Worm (Caenorhabditis elegans) whole organism, young adult: ENCODE measurements around the gene C05C9.3.
A peak's percentile ranks its signal among the peaks of the same experiment; 100 is the strongest.

Source experiments
- C17E4.6 ChIP-seq: fragments of 200-800 bp; sonication (Bioruptor generic); IDR thresholded peaks from 2 replicates; pipeline ENCODE4 v1.3.6; 2022; ENCODE audit warnings: missing genetic modification reagents, missing genetic modification characterization, missing compliant biosample characterization
- F33H1.4 ChIP-seq: fragments of 200-800 bp; sonication (Bioruptor generic); IDR thresholded peaks from 2 replicates; pipeline ENCODE4 v1.3.6; 2022; ENCODE audit warnings: missing genetic modification reagents, missing genetic modification characterization, missing compliant biosample characterization
- F49E8.2 ChIP-seq: sonication (generic microtip); optimal IDR thresholded peaks from 3 replicates; lab custom pipeline; 2017; ENCODE audit warnings: missing genetic modification characterization, mild to moderate bottlenecking, missing compliant biosample characterization, antibody characterized with exemption, moderate library complexity; ENCODE audit not compliant: insufficient read depth
- F52B5.7 ChIP-seq: sonication (generic microtip); optimal IDR thresholded peaks from 2 replicates; lab custom pipeline; 2016; ENCODE audit warnings: mild to moderate bottlenecking, missing genetic modification characterization, missing compliant biosample characterization
- K11D2.4 ChIP-seq: fragments of 200-800 bp; sonication (Bioruptor generic); IDR thresholded peaks from 2 replicates; pipeline ENCODE4 v1.3.6; 2022; ENCODE audit warnings: missing genetic modification reagents, missing genetic modification characterization, missing compliant biosample characterization
- T26A5.8 ChIP-seq: sonication (generic microtip); optimal IDR thresholded peaks from 2 replicates; lab custom pipeline; 2016; ENCODE audit warnings: missing genetic modification characterization, missing compliant biosample characterization
- Y53F4B.3 ChIP-seq: fragments of 200-800 bp; sonication (Bioruptor generic); IDR thresholded peaks from 2 replicates; pipeline ENCODE4 v1.3.6; 2022; ENCODE audit warnings: missing genetic modification reagents, missing genetic modification characterization, missing compliant biosample characterization
- Y56A3A.18 ChIP-seq: fragments of 200-800 bp; sonication (Bioruptor generic); IDR thresholded peaks from 2 replicates; pipeline ENCODE4 v1.3.6; 2022; ENCODE audit warnings: missing genetic modification reagents, missing genetic modification characterization, missing compliant biosample characterization
- Y79H2A.3 ChIP-seq: fragments of 200-800 bp; sonication (Bioruptor generic); conservative IDR thresholded peaks from 2 replicates; pipeline ENCODE4 v1.3.6; 2022; ENCODE audit warnings: missing genetic modification reagents, missing genetic modification characterization, missing compliant biosample characterization
- akir-1 ChIP-seq: fragments of 200-800 bp; sonication (Bioruptor generic); optimal IDR thresholded peaks from 2 replicates; lab custom pipeline; 2018; ENCODE audit warnings: mild to moderate bottlenecking, missing genetic modification characterization, moderate library complexity, missing compliant biosample characterization
- atf-7 ChIP-seq: sonication (generic microtip); optimal IDR thresholded peaks from 2 replicates; lab custom pipeline; 2017; ENCODE audit warnings: mild to moderate bottlenecking, missing genetic modification characterization, missing compliant biosample characterization
- athp-1 ChIP-seq: sonication (generic microtip); optimal IDR thresholded peaks from 2 replicates; lab custom pipeline; 2017; ENCODE audit warnings: mild to moderate bottlenecking, missing genetic modification characterization, missing compliant biosample characterization
- attf-3 ChIP-seq: fragments of 200-800 bp; sonication (Bioruptor generic); conservative IDR thresholded peaks from 2 replicates; pipeline ENCODE4 v1.3.6; 2022; ENCODE audit warnings: missing genetic modification reagents, missing genetic modification characterization, missing compliant biosample characterization
- attf-5 ChIP-seq: fragments of 200-800 bp; sonication (Bioruptor generic); optimal IDR thresholded peaks from 2 replicates; lab custom pipeline; 2018; ENCODE audit warnings: mild to moderate bottlenecking, missing genetic modification characterization, missing compliant biosample characterization
- bed-1 ChIP-seq: fragments of 200-800 bp; sonication (Bioruptor generic); IDR thresholded peaks from 2 replicates; pipeline ENCODE4 v1.3.6; 2022; ENCODE audit warnings: missing genetic modification reagents, missing genetic modification characterization, missing compliant biosample characterization
- bed-2 ChIP-seq: fragments of 200-800 bp; sonication (Bioruptor generic); IDR thresholded peaks from 2 replicates; pipeline ENCODE4 v1.3.6; 2022; ENCODE audit warnings: missing genetic modification reagents, missing genetic modification characterization, missing compliant biosample characterization
- ceh-27 ChIP-seq: fragments of 200-800 bp; sonication (Bioruptor generic); optimal IDR thresholded peaks from 2 replicates; lab custom pipeline; 2018; ENCODE audit warnings: mild to moderate bottlenecking, missing genetic modification characterization, moderate library complexity, missing compliant biosample characterization
- chd-7 ChIP-seq: sonication (generic microtip); optimal IDR thresholded peaks from 2 replicates; lab custom pipeline; 2016; ENCODE audit warnings: mild to moderate bottlenecking, missing genetic modification characterization, moderate library complexity, missing compliant biosample characterization
- egl-18 ChIP-seq: fragments of 200-800 bp; sonication (Bioruptor generic); IDR thresholded peaks from 2 replicates; pipeline ENCODE4 v1.3.6; 2022; ENCODE audit warnings: missing genetic modification reagents, missing genetic modification characterization, missing compliant biosample characterization
- egrh-3 ChIP-seq: fragments of 200-800 bp; sonication (Bioruptor generic); IDR thresholded peaks from 2 replicates; pipeline ENCODE4 v1.3.6; 2022; ENCODE audit warnings: missing genetic modification reagents, missing genetic modification characterization, missing compliant biosample characterization
- ekl-4 ChIP-seq: fragments of 200-800 bp; sonication (Bioruptor generic); IDR thresholded peaks from 2 replicates; pipeline ENCODE4 v1.3.6; 2022; ENCODE audit warnings: missing genetic modification reagents, missing genetic modification characterization, missing compliant biosample characterization
- ets-4 ChIP-seq: fragments of 200-800 bp; sonication (Bioruptor generic); optimal IDR thresholded peaks from 2 replicates; lab custom pipeline; 2018; ENCODE audit warnings: mild to moderate bottlenecking, missing genetic modification characterization, missing compliant biosample characterization
- hmg-1.2 ChIP-seq: fragments of 200-800 bp; sonication (Bioruptor generic); IDR thresholded peaks from 2 replicates; pipeline ENCODE4 v1.3.6; 2022; ENCODE audit warnings: missing genetic modification reagents, missing genetic modification characterization, missing compliant biosample characterization
- lin-26 ChIP-seq: fragments of 200-800 bp; sonication (Bioruptor generic); IDR thresholded peaks from 2 replicates; pipeline ENCODE4 v1.3.6; 2022; ENCODE audit warnings: missing genetic modification reagents, missing genetic modification characterization, missing compliant biosample characterization
- lin-35 ChIP-seq, 3 experiments: fragments of 150-350 bp in 2 of 3; sonication (generic microtip) in 1 of 3; optimal IDR thresholded peaks; 2 replicates each; lab custom pipeline; 2014 to 2018; ENCODE audit warnings: missing biosample characterization in 3 of 3, missing genetic modification characterization in 3 of 3, missing genetic modification reagents in 3 of 3
- lir-1 ChIP-seq: fragments of 200-800 bp; sonication (Bioruptor generic); conservative IDR thresholded peaks from 2 replicates; pipeline ENCODE4 v1.3.6; 2022; ENCODE audit warnings: missing genetic modification reagents, missing genetic modification characterization, missing compliant biosample characterization
- madf-3 ChIP-seq: fragments of 200-800 bp; sonication (Bioruptor generic); IDR thresholded peaks from 2 replicates; pipeline ENCODE4 v1.3.6; 2022; ENCODE audit warnings: missing genetic modification reagents, missing genetic modification characterization, missing compliant biosample characterization
- madf-6 ChIP-seq: fragments of 200-800 bp; sonication (Bioruptor generic); IDR thresholded peaks from 2 replicates; pipeline ENCODE4 v1.3.6; 2022; ENCODE audit warnings: missing genetic modification reagents, missing genetic modification characterization, missing compliant biosample characterization
- madf-8 ChIP-seq: fragments of 200-800 bp; sonication (Bioruptor generic); conservative IDR thresholded peaks from 2 replicates; pipeline ENCODE4 v1.3.6; 2022; ENCODE audit warnings: missing genetic modification reagents, missing genetic modification characterization, missing compliant biosample characterization
- mxl-1 ChIP-seq: sonication (generic microtip); optimal IDR thresholded peaks from 2 replicates; lab custom pipeline; 2016; ENCODE audit warnings: missing genetic modification characterization, missing compliant biosample characterization
- nfyb-1 ChIP-seq: fragments of 200-800 bp; sonication (Bioruptor generic); IDR thresholded peaks from 2 replicates; pipeline ENCODE4 v1.3.6; 2022; ENCODE audit warnings: missing genetic modification reagents, missing genetic modification characterization, missing compliant biosample characterization
- nhr-179 ChIP-seq: sonication (generic microtip); optimal IDR thresholded peaks from 2 replicates; lab custom pipeline; 2016; ENCODE audit warnings: mild to moderate bottlenecking, missing genetic modification characterization, missing compliant biosample characterization
- nhr-27 ChIP-seq: fragments of 200-800 bp; sonication (Bioruptor generic); optimal IDR thresholded peaks from 2 replicates; lab custom pipeline; 2018; ENCODE audit warnings: mild to moderate bottlenecking, missing genetic modification characterization, moderate library complexity, missing compliant biosample characterization
- nhr-80 ChIP-seq: sonication (generic microtip); optimal IDR thresholded peaks from 2 replicates; lab custom pipeline; 2016; ENCODE audit warnings: missing genetic modification characterization, missing compliant biosample characterization
- pbrm-1 ChIP-seq: fragments of 200-800 bp; sonication (Bioruptor generic); IDR thresholded peaks from 2 replicates; pipeline ENCODE4 v1.3.6; 2022; ENCODE audit warnings: missing genetic modification reagents, missing genetic modification characterization, missing compliant biosample characterization
- pha-4 ChIP-seq: fragments of 150-350 bp; sonication (generic microtip); optimal IDR thresholded peaks from 2 replicates; lab custom pipeline; 2014; ENCODE audit warnings: missing biosample characterization, missing genetic modification reagents, missing genetic modification characterization
- rec-8 ChIP-seq, 2 experiments: sonication (generic microtip); optimal IDR thresholded peaks; 2 replicates each; lab custom pipeline; 2016; ENCODE audit warnings: mild to moderate bottlenecking in 2 of 2, missing genetic modification characterization in 2 of 2, missing genetic modification reagents in 2 of 2, missing genotype in 2 of 2, missing biosample characterization in 1 of 2, missing compliant biosample characterization in 1 of 2, moderate library complexity in 1 of 2
- sdz-38 ChIP-seq: sonication (generic microtip); optimal IDR thresholded peaks from 2 replicates; lab custom pipeline; 2016; ENCODE audit warnings: missing genotype, missing genetic modification characterization, missing compliant biosample characterization
- snpc-1.1 ChIP-seq: sonication (generic microtip); optimal IDR thresholded peaks from 2 replicates; lab custom pipeline; 2017; ENCODE audit warnings: missing genetic modification characterization, mild to moderate bottlenecking, missing compliant biosample characterization, antibody characterized with exemption, moderate library complexity, missing genotype, missing genetic modification reagents; ENCODE audit not compliant: insufficient read depth
- snpc-4 ChIP-seq, 5 experiments: fragments of 150-350 bp in 1 of 5; sonication (generic microtip) in 4 of 5; optimal IDR thresholded peaks; 2 replicates each; lab custom pipeline; 2014 to 2018; ENCODE audit warnings: missing genetic modification characterization in 5 of 5, missing biosample characterization in 3 of 5, antibody characterized with exemption in 2 of 5, mild to moderate bottlenecking in 2 of 5, missing compliant biosample characterization in 2 of 5, missing genotype in 2 of 5, moderate library complexity in 2 of 5, missing genetic modification reagents in 1 of 5
- unc-62 ChIP-seq: fragments of 150-350 bp; optimal IDR thresholded peaks from 2 replicates; lab custom pipeline; 2014; ENCODE audit warnings: missing biosample characterization, missing genetic modification reagents, missing genetic modification characterization
- xnd-1 ChIP-seq: sonication (generic microtip); optimal IDR thresholded peaks from 2 replicates; lab custom pipeline; 2016; ENCODE audit warnings: missing genotype, missing genetic modification reagents, missing genetic modification characterization, missing compliant biosample characterization
- ztf-18 ChIP-seq: sonication (generic microtip); optimal IDR thresholded peaks from 2 replicates; lab custom pipeline; 2016; ENCODE audit warnings: missing genotype, mild to moderate bottlenecking, missing genetic modification characterization, missing compliant biosample characterization
- ztf-22 ChIP-seq: fragments of 200-800 bp; sonication (Bioruptor generic); optimal IDR thresholded peaks from 2 replicates; lab custom pipeline; 2018; ENCODE audit warnings: mild to moderate bottlenecking, missing genetic modification characterization, moderate library complexity, missing compliant biosample characterization
- ztf-25 ChIP-seq: fragments of 200-800 bp; sonication (Bioruptor generic); IDR thresholded peaks from 2 replicates; pipeline ENCODE4 v1.3.6; 2022; ENCODE audit warnings: missing genetic modification reagents, missing genetic modification characterization, missing compliant biosample characterization
- ztf-3 ChIP-seq: fragments of 200-800 bp; sonication (Bioruptor generic); optimal IDR thresholded peaks from 2 replicates; lab custom pipeline; 2018; ENCODE audit warnings: mild to moderate bottlenecking, missing genetic modification characterization, missing compliant biosample characterization
- ztf-6 ChIP-seq: fragments of 200-800 bp; sonication (Bioruptor generic); IDR thresholded peaks from 2 replicates; pipeline ENCODE4 v1.3.6; 2022; ENCODE audit warnings: missing genetic modification reagents, missing genetic modification characterization, missing compliant biosample characterization

C05C9.3 gene

DNA sequence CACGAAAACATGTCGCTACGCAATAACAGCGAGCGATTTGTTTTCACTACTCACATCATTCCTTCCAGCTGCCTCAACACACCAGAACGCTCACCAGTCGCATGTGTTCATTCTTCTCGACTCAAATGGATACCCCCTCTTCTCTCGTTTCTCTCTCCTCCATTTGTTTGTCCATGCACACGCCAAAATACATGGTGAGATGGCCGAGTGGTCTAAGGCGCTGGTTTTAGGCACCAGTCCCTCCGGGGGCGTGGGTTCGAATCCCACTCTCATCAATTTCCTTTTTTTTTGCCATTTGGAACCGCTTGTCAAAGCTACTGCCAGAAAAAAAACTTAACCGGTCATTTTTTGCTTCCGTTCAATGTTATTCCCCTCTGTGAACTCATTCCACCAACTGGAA, 57.1 kb downstream of the C05C9.3 start:
- TF ChIP-seq snpc-1.1 (tag; lab: Kevin White, UChicago) (peak; percentile 7), egl-18 (GFP tag; lab: Robert Waterston, UW) (0 out of 2 replicates have a peak, but pooled peaks have one; percentile 64), athp-1 (peak; percentile 67), rec-8 (tag; optimal IDR thresholded peaks at IDR 0.05; lab: Kevin White, UChicago) (peak; percentile 5 to 75), bed-1 (GFP tag; lab: Robert Waterston, UW) (0 out of 2 replicates have a peak, but pooled peaks have one; percentile 76), xnd-1 (tag; lab: Kevin White, UChicago) (no peak), lin-35 (GFP tag; optimal IDR thresholded peaks at IDR 0.05; lab: Kevin White, UChicago) (peak in 1 of 3 experiments; percentile 75), bed-2 (GFP tag; lab: Robert Waterston, UW) (0 out of 2 replicates have a peak, but pooled peaks have one; percentile 58), ztf-25 (GFP tag; lab: Robert Waterston, UW) (peak; percentile 88; the same call in 1 of the 2 replicates), Y79H2A.3 (GFP tag; lab: Robert Waterston, UW) (no peak), nfyb-1 (GFP tag; lab: Robert Waterston, UW) (peak; percentile 80; the same call in 1 of the 2 replicates), lir-1 (GFP tag; lab: Robert Waterston, UW) (peak; percentile 84), madf-3 (GFP tag; lab: Robert Waterston, UW) (peak; percentile 66; the same call in 1 of the 2 replicates), F33H1.4 (GFP tag; lab: Robert Waterston, UW) (0 out of 2 replicates have a peak, but pooled peaks have one; percentile 22), sdz-38 (no peak), lin-26 (GFP tag; lab: Robert Waterston, UW) (peak; percentile 83), madf-6 (GFP tag; lab: Robert Waterston, UW) (no peak), attf-5 (GFP tag; lab: Kevin White, UChicago) (peak; percentile 63), ets-4 (peak; percentile 81), ztf-3 (GFP tag; lab: Kevin White, UChicago) (peak; percentile 12), ekl-4 (peak; percentile 84), ztf-6 (GFP tag; lab: Robert Waterston, UW) (peak; percentile 82; the same call in 1 of the 2 replicates), hmg-1.2 (GFP tag; lab: Robert Waterston, UW) (peak; percentile 84), Y53F4B.3 (peak; percentile 22; the same call in 1 of the 2 replicates), F52B5.7 (tag; lab: Kevin White, UChicago) (peak; percentile 81), attf-3 (GFP tag; lab: Robert Waterston, UW) (0 out of 2 replicates have a peak, but pooled peaks have one; percentile 30), K11D2.4 (GFP tag; lab: Robert Waterston, UW) (peak; percentile 92), Y56A3A.18 (GFP tag; lab: Robert Waterston, UW) (peak; percentile 95), nhr-27 (peak; percentile 61), F49E8.2 (tag; lab: Kevin White, UChicago) (peak; percentile 13), atf-7 (tag; lab: Kevin White, UChicago) (peak; percentile 84), mxl-1 (tag; lab: Kevin White, UChicago) (peak; percentile 78), ztf-18 (peak; percentile 36), C17E4.6 (peak; percentile 64; the same call in 1 of the 2 replicates), snpc-4 (GFP tag; optimal IDR thresholded peaks at IDR 0.05; lab: Kevin White, UChicago) (peak; percentile 58), snpc-4 (tag; optimal IDR thresholded peaks at IDR 0.05; lab: Kevin White, UChicago) (peak in 2 of 4 experiments; percentile 66 to 81), egrh-3 (GFP tag; lab: Robert Waterston, UW) (peak; percentile 66), T26A5.8 (tag; lab: Kevin White, UChicago) (no peak), ceh-27 (GFP tag; lab: Kevin White, UChicago) (peak; percentile 82), unc-62 (no peak), pbrm-1 (GFP tag; lab: Robert Waterston, UW) (peak; percentile 95), akir-1 (no peak), madf-8 (GFP tag; lab: Robert Waterston, UW) (no peak), nhr-179 (tag; lab: Kevin White, UChicago) (peak; percentile 46), ztf-22 (peak; percentile 62), pha-4 (no peak), nhr-80 (tag; lab: Kevin White, UChicago) (peak; percentile 45), chd-7 (tag; lab: Kevin White, UChicago) (no peak)
